Worm (Caenorhabditis elegans): Measurements from ENCODE around the gene F15G9.1.

DNA sequence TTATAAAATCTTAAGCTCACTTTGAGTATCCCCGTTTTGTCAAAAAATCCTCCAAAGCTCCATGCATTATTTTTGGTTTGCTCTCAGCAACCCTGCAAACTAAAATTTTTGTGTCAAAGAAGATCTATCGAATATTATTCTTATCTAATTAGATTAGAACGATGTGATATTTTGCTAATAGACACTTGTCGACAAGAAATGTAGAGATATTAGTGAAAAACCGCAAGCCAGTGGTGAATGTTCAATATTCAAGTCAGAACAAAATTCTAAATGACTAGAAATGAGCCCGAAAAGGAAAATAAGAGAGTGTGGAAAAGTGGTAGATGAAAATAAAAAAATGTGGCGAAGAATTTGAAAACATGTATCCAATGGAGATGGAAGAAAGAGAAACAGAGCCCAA, 31.4 kb upstream of the F15G9.1 start, which contains the start of gene C43C3.4:
- TF ChIP-seq flt-1 (GFP tag; IDR thresholded peaks at IDR 0.05) (no peak), scrt-1 (GFP tag; IDR thresholded peaks at IDR 0.05) (no peak), F13C5.2 (tag; optimal IDR thresholded peaks at IDR 0.05) (no peak), aly-1 (tag; optimal IDR thresholded peaks at IDR 0.05) (no peak), ama-1 (optimal IDR thresholded peaks at IDR 0.05) (no peak), tbx-37 (GFP tag; conservative IDR thresholded peaks at IDR 0.05) (no peak), ets-7 (tag; optimal IDR thresholded peaks at IDR 0.05) (no peak), hmbx-1 (tag; optimal IDR thresholded peaks at IDR 0.05) (no peak), ceh-36 (tag; optimal IDR thresholded peaks at IDR 0.05) (no peak), ceh-13 (GFP tag; optimal IDR thresholded peaks at IDR 0.05) (no peak), tra-4 (tag; optimal IDR thresholded peaks at IDR 0.05) (no peak)
